Worm (Caenorhabditis elegans): ENCODE measurements around the gene slcr-46.1.

Gene slcr-46.1

DNA sequence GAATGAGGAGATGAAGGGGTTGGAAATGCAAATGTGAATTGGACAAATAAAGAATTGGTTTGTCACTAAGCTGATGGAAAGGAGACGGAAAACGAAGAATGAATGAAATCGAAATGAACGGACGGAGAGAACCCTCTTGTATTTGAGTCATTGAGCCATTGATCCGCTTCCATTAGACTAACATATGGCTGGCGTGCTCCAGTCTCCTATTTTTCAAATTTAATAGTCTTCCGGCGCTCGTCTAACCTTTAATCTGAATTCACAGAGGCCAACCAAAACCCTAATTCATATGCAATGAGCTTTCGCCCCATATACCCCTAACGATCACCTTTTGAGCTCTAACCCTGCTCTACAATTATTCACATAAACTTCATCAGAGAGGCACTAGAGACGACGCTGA, 10.1 kb upstream of the slcr-46.1 start, which contains the start of gene C46C11.3:
TSS of gene C46C11.3 (plus strand) at position 301 of the 400 bp plus-strand sequence.
- TF ChIP-seq lsy-2 (tag; optimal IDR thresholded peaks at IDR 0.05) (no peak), nhr-41 (GFP tag; IDR thresholded peaks at IDR 0.05) (no peak), daf-19 (GFP tag; conservative IDR thresholded peaks at IDR 0.05) (no peak), ZK546.5 (tag; optimal IDR thresholded peaks at IDR 0.05) (no peak), ceh-28 (tag; optimal IDR thresholded peaks at IDR 0.05) (no peak), attf-4 (tag; optimal IDR thresholded peaks at IDR 0.05) (no peak), zip-2 (tag; optimal IDR thresholded peaks at IDR 0.05) (no peak), snpc-1.2 (GFP tag; IDR thresholded peaks at IDR 0.05) (no peak), saeg-2 (GFP tag; IDR thresholded peaks at IDR 0.05) (no peak), rbr-2 (tag; optimal IDR thresholded peaks at IDR 0.05) (no peak), unc-39 (tag; optimal IDR thresholded peaks at IDR 0.05) (no peak)

DNA sequence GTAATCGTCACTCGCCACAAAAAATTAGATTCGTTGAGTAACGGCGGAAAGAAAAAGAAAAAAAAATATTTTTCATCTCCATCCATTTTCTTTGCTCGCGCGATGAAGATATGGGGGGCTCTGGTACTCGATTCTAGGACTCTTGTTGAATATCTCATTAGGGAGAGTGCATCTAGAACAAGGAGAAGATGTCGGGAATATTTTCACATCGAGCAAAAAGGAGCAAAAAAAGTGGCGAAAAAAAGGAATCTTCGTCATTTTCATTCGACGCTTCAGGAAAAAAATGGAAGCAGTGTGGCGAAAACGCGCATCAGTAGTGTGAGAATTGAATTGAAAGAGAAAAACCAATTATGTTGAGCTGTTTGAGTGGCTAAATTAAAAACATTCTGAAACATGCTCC, 8.5 kb upstream of the slcr-46.1 start:
- TF ChIP-seq T20F7.1 (GFP tag; optimal IDR thresholded peaks at IDR 0.05) (no peak), zfp-3 (GFP tag; conservative IDR thresholded peaks at IDR 0.05) (no peak), aha-1 (tag) (peak; percentile 56), ces-1 (GFP tag; optimal IDR thresholded peaks at IDR 0.05) (peak; percentile 71), fkh-10 (GFP tag; optimal IDR thresholded peaks at IDR 0.05) (peak; percentile 71)

DNA sequence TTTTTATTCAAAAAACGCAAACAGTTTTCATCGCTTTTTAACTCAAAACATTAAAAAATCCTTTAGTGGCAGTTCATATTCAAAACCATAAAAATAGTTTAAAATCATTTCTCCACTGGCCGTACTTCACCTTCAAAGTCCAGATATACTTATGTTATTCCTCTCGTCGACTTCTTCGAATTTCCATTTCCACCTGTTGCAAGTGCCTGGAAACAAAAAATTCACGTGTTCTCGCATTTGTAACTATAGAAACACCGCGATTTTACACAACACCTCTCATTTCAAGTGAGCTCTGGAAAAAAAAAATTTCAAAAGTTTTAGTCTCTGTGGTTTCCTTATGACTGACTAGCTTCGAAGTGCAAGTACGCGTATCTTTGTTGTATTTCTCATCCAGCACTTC, 7.1 kb upstream of the slcr-46.1 start:
- no peak for TF ChIP-seq lin-39 (tag; optimal IDR thresholded peaks at IDR 0.05)
- TF ChIP-seq nhr-10 (tag; optimal IDR thresholded peaks at IDR 0.05), result no peak
- no peak for TF ChIP-seq zip-2 (tag; optimal IDR thresholded peaks at IDR 0.05)
- TF ChIP-seq ceh-82 (tag; optimal IDR thresholded peaks at IDR 0.05), result no peak

DNA sequence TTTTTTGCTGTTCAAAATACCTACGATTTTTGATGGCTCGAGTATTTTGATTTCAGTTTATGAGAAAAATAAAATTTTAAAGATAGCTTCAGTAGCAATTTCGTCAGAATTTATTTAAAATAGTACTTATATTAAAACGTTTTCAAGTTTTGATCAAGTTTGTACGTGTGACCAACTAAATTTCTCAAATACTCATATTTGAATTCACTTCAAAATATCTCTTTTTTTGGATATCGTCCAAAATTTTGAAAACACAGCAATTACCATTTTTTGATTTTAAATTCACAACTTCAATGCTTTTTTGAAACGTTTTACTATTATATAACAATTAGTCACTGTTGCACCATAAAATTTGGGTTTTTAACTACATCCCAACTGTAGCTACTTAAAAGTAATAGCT, 5.3 kb upstream of the slcr-46.1 start:
- TF ChIP-seq zfp-2 (tag; optimal IDR thresholded peaks at IDR 0.05) (no peak), dve-1 (tag; optimal IDR thresholded peaks at IDR 0.05; ENCODE audit: insufficient read depth) (no peak), lin-29 (GFP tag; IDR thresholded peaks at IDR 0.05) (no peak), ZK546.5 (tag; optimal IDR thresholded peaks at IDR 0.05) (no peak), R02D3.7 (tag; optimal IDR thresholded peaks at IDR 0.05) (no peak), ctbp-1 (GFP tag; IDR thresholded peaks at IDR 0.05) (no peak), unc-62 (GFP tag; optimal IDR thresholded peaks at IDR 0.05 in 1 of 2) (peak in 1 of 2 experiments; percentile 91), unc-62 (tag; optimal IDR thresholded peaks at IDR 0.05) (no peak), F37D6.2 (tag; optimal IDR thresholded peaks at IDR 0.05) (no peak), aha-1 (tag) (peak; percentile 55), F44E2.7 (GFP tag; IDR thresholded peaks at IDR 0.05) (no peak), gei-8 (GFP tag; optimal IDR thresholded peaks at IDR 0.05) (no peak), mdl-1 (tag; optimal IDR thresholded peaks at IDR 0.05) (no peak), nhr-77 (tag; optimal IDR thresholded peaks at IDR 0.05) (no peak), lin-39 (tag; optimal IDR thresholded peaks at IDR 0.05) (no peak), Y48G9A.11 (GFP tag; IDR thresholded peaks at IDR 0.05) (no peak)

DNA sequence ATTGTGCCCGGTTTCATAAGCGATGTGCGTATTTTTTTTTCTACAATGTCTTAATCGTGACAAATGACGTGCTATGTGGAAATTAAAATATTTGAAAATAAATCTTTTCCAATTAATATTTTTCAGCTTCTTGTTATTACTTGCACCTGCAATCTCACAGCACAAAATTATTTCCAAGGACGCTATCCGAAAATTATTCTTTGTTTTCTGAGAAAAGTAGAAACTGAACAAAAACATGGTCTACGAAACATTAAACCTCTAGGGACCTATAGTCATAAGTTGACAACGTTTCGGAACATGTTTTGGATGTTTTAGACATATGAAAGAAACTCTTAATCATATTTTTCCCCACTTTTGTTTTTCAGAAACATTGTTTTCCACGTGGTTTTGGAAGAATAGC, 3.8 kb upstream of the slcr-46.1 start:
- TF ChIP-seq F26F4.8 (GFP tag; conservative IDR thresholded peaks at IDR 0.05), result no peak
- peak; percentile 74 for TF ChIP-seq aha-1 (tag)

Data from whole organism, L4 larva.